Worm (Caenorhabditis elegans): ENCODE data around the gene F43C1.7.

F43C1.7 gene

DNA sequence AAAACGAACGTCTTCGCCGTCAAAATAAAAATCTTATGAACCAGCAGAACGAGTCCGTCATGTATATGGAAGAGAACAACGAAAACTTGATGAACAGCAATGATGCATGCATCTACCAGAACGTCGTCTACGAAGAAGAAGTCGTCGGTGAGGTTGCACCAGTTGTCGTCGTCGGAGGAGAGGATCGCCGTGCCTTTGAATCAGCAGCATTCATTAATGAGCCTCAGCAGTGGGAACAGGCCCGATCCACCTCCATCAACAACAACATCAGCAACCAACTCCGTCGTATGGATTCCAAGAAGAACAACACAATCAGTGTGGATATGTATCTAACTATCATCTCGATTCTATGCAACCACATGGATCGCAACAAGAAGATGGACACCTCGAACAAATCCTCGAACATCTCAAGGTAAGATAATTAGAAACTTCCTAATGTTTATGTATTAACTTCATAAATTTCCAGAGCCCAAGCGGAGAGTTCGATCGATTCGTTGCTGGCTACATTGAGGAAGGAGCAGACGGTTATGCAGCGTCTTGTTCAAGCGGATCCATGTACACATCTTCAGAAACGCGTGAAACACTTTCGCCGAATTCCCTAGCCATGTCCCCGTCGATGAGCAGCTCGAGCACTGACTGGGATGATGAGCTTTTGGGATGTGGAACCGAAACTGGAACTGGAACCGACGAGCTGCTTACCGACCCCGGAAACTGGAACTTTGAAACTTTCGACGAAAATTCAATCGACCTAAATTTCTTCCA lies 47.8 kb downstream of the F43C1.7 start:
- TF ChIP-seq nfya-2 (GFP tag; IDR thresholded peaks at IDR 0.05) (no peak), ama-1 (optimal IDR thresholded peaks at IDR 0.05) (no peak), ama-1 (GFP tag; optimal IDR thresholded peaks at IDR 0.05) (peak in 1 of 2 experiments; percentile 66), hmg-1.2 (GFP tag; IDR thresholded peaks at IDR 0.05) (0 out of 2 replicates have a peak, but pooled peaks have one; percentile 11), let-607 (tag; optimal IDR thresholded peaks at IDR 0.05) (no peak), repo-1 (tag; optimal IDR thresholded peaks at IDR 0.05) (no peak), nhr-90 (tag; optimal IDR thresholded peaks at IDR 0.05) (no peak), cebp-2 (GFP tag; IDR thresholded peaks at IDR 0.05) (0 out of 2 replicates have a peak, but pooled peaks have one; percentile 57), hsf-1 (GFP tag; IDR thresholded peaks at IDR 0.05) (no peak), tlf-1 (GFP tag; optimal IDR thresholded peaks at IDR 0.05) (peak; percentile 13), F57C9.4 (tag; optimal IDR thresholded peaks at IDR 0.05) (no peak), lin-40 (tag; optimal IDR thresholded peaks at IDR 0.05) (no peak)

DNA sequence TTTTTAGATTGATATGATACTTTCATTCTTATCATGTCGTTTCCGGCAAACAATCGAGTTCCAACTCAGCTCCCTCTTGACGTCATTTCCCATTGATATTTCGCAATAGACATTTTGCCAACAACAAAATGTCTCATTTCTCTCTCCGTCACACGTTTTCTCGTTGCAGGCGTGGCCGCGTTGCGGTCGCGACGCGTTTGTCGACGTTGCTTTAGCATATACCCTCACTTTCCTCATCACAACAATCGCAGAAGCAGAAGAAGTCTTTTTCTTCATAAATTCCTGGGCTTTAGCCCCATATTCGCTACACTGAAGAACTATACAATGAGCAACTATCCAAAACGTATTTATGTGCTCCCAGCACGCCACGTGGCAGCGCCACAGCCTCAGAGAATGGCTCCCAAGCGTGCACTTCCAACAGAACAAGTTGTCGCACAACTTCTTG lies 48.7 kb downstream of the F43C1.7 start, which contains the start of gene xbp-1:
xbp-1 (plus strand) TSS at position 151 of the 445 bp plus-strand sequence.
- peak; percentile 3 for TF ChIP-seq B0035.1 (tag; optimal IDR thresholded peaks at IDR 0.05)
- TF ChIP-seq ceh-79 (tag; optimal IDR thresholded peaks at IDR 0.05) = no peak
- TF ChIP-seq lin-35 (GFP tag; optimal IDR thresholded peaks at IDR 0.05) = peak in 1 of 3 experiments; percentile 48
- TF ChIP-seq F23B12.7 (tag; optimal IDR thresholded peaks at IDR 0.05; ENCODE audit: insufficient read depth) = peak; percentile 31
- no peak for TF ChIP-seq fkh-3 (tag; optimal IDR thresholded peaks at IDR 0.05)
- no peak for TF ChIP-seq aptf-3 (GFP tag; IDR thresholded peaks at IDR 0.05)
- TF ChIP-seq xnd-1 (tag; optimal IDR thresholded peaks at IDR 0.05) = no peak
- peak; percentile 80 for TF ChIP-seq ZK185.1 (tag; optimal IDR thresholded peaks at IDR 0.05; ENCODE audit: poor library complexity, severe bottlenecking)
- peak; percentile 23 for TF ChIP-seq lsl-1 (GFP tag; optimal IDR thresholded peaks at IDR 0.05)
- TF ChIP-seq egl-44 (GFP tag; IDR thresholded peaks at IDR 0.05) = peak; percentile 70; the same call in 1 of the 2 replicates
- no peak for TF ChIP-seq ztf-28 (GFP tag; IDR thresholded peaks at IDR 0.05)
- no peak for TF ChIP-seq ccch-3 (GFP tag; optimal IDR thresholded peaks at IDR 0.05)
- no peak for TF ChIP-seq F52B5.7 (tag; optimal IDR thresholded peaks at IDR 0.05)
- no peak for TF ChIP-seq bed-1 (GFP tag; IDR thresholded peaks at IDR 0.05)
- no peak for TF ChIP-seq ceh-40 (GFP tag; IDR thresholded peaks at IDR 0.05)
- TF ChIP-seq hlh-12 (tag; optimal IDR thresholded peaks at IDR 0.05) = no peak
- 0 out of 2 replicates have a peak, but pooled peaks have one; percentile 52 for TF ChIP-seq F37B4.10 (GFP tag; IDR thresholded peaks at IDR 0.05)
- peak; percentile 32; the same call in 1 of the 2 replicates for TF ChIP-seq ztf-6 (GFP tag; IDR thresholded peaks at IDR 0.05)
- no peak for TF ChIP-seq sdz-38 (tag; optimal IDR thresholded peaks at IDR 0.05)
- peak; percentile 85 for TF ChIP-seq zfh-2 (GFP tag; conservative IDR thresholded peaks at IDR 0.05)
- no peak for TF ChIP-seq bed-2 (GFP tag; IDR thresholded peaks at IDR 0.05)
- TF ChIP-seq ceh-27 (GFP tag; optimal IDR thresholded peaks at IDR 0.05) = peak; percentile 69
- TF ChIP-seq attf-6 (GFP tag; IDR thresholded peaks at IDR 0.05) = no peak
- TF ChIP-seq F57A8.1 (GFP tag; optimal IDR thresholded peaks at IDR 0.05) = no peak
- TF ChIP-seq hmg-20 (GFP tag; IDR thresholded peaks at IDR 0.05) = no peak
- TF ChIP-seq nfyb-1 (GFP tag; IDR thresholded peaks at IDR 0.05) = peak; percentile 93
- TF ChIP-seq B0019.2 (GFP tag; conservative IDR thresholded peaks at IDR 0.05) = no peak
- TF ChIP-seq sea-2 (GFP tag; IDR thresholded peaks at IDR 0.05) = no peak
- no peak for TF ChIP-seq die-1 (tag; optimal IDR thresholded peaks at IDR 0.05)
- TF ChIP-seq egrh-3 (GFP tag; IDR thresholded peaks at IDR 0.05) = no peak
- peak; percentile 99 for TF ChIP-seq let-607 (tag; optimal IDR thresholded peaks at IDR 0.05)
- TF ChIP-seq ceh-100 (GFP tag; IDR thresholded peaks at IDR 0.05) = no peak
- TF ChIP-seq madf-8 (GFP tag; conservative IDR thresholded peaks at IDR 0.05) = no peak
- TF ChIP-seq snpc-3.4 (tag; optimal IDR thresholded peaks at IDR 0.05) = no peak
- peak; percentile 62 for TF ChIP-seq C06A6.2 (GFP tag; conservative IDR thresholded peaks at IDR 0.05)
- no peak for TF ChIP-seq snpc-1.1 (tag; optimal IDR thresholded peaks at IDR 0.05; ENCODE audit: insufficient read depth)
